3 worm cellular contexts compared by ENCODE assay signal in the genomic region with DNA sequence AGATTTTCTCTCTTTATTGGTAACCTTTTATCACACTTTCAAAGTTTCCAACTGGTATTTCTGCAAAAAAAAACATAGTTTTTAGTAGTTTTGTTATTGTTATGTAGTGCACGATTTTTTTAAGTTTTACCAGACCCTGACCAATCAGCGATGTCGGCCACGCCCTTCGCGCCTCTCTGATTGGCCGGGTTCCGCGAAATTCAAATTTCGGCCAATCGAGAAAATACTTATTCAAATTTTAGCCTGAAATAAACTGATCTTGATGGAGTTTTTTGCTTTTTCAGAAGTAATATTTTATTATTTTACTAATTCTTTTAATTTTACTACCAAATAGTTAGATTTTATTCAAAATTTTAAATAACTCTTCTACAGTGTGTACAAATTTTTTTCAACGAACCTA.
TF ChIP-seq lines count a peak whose summit lies in the region.

No protein-coding gene starts in this region.

TF ChIP-seq in whole organism, L1 larva, 84 proteins besides CTCF, POLR2A, EP300 and RAD21:
- no peak for TF ChIP-seq sox-4 (tag; optimal IDR thresholded peaks at IDR 0.05; lab: Kevin White, UChicago)
- TF ChIP-seq efl-1 (optimal IDR thresholded peaks at IDR 0.05; lab: Kevin White, UChicago) = no peak
- TF ChIP-seq efl-1 (GFP tag; optimal IDR thresholded peaks at IDR 0.05 in 1 of 2; lab: Kevin White, UChicago) = peak in 1 of 2 experiments; percentile 55
- TF ChIP-seq nhr-85 (tag; lab: Kevin White, UChicago) = peak; percentile 18

TF ChIP-seq in whole organism, L3 larva, 47 proteins besides CTCF, POLR2A, EP300 and RAD21:
- peak; percentile 60 for TF ChIP-seq nfya-1 (tag; optimal IDR thresholded peaks at IDR 0.05; lab: Kevin White, UChicago; ENCODE audit: insufficient read depth)
- no peak for TF ChIP-seq fkh-10 (GFP tag; optimal IDR thresholded peaks at IDR 0.05; lab: Kevin White, UChicago)
- no peak for TF ChIP-seq nhr-76 (tag; optimal IDR thresholded peaks at IDR 0.05; lab: Kevin White, UChicago)
- TF ChIP-seq nhr-67 (tag; optimal IDR thresholded peaks at IDR 0.05; lab: Kevin White, UChicago) = no peak
- TF ChIP-seq pqm-1 (tag; optimal IDR thresholded peaks at IDR 0.05; lab: Kevin White, UChicago) = no peak
- no peak for TF ChIP-seq tbx-2 (tag; optimal IDR thresholded peaks at IDR 0.05; lab: Kevin White, UChicago)
- no peak for TF ChIP-seq nhr-237 (tag; optimal IDR thresholded peaks at IDR 0.05; lab: Kevin White, UChicago)
- TF ChIP-seq egl-5 (tag; optimal IDR thresholded peaks at IDR 0.05; lab: Kevin White, UChicago) = no peak
- TF ChIP-seq elt-2 (tag; optimal IDR thresholded peaks at IDR 0.05; lab: Kevin White, UChicago) = no peak

TF ChIP-seq in whole organism, late embryonic, 69 proteins besides CTCF, POLR2A, EP300 and RAD21:
- peak; percentile 83 for TF ChIP-seq nfya-1 (tag; optimal IDR thresholded peaks at IDR 0.05; lab: Kevin White, UChicago)
- no peak for TF ChIP-seq pag-3 (tag; optimal IDR thresholded peaks at IDR 0.05; lab: Kevin White, UChicago; ENCODE audit: borderline replicate concordance)
- no peak for TF ChIP-seq pqm-1 (tag; optimal IDR thresholded peaks at IDR 0.05; lab: Kevin White, UChicago)
- TF ChIP-seq unc-3 (GFP tag; conservative IDR thresholded peaks at IDR 0.05; lab: Robert Waterston, UW) = no peak
- TF ChIP-seq unc-3 (tag; optimal IDR thresholded peaks at IDR 0.05; lab: Kevin White, UChicago) = no peak
TF ChIP-seq in whole organism, late embryonic: peak in this region for 1.
